Fruit fly (Drosophila melanogaster) whole organism, prepupa: ENCODE results near the gene ppk18.

Experiments
- CG11762 ChIP-seq: fragments of 200-800 bp; sonication (Bioruptor generic); optimal IDR thresholded peaks from 3 replicates; lab custom pipeline; 2016; ENCODE audit warnings: missing biosample characterization, missing genetic modification characterization; ENCODE audit not compliant: insufficient read depth
- CG4318 ChIP-seq: fragments of 200-800 bp; sonication (Bioruptor generic); optimal IDR thresholded peaks from 3 replicates; lab custom pipeline; 2017; ENCODE audit warnings: missing biosample characterization, mild to moderate bottlenecking, missing genetic modification characterization
- CG6792 ChIP-seq: fragments of 200-800 bp; sonication (Bioruptor generic); optimal IDR thresholded peaks from 3 replicates; lab custom pipeline; 2016; ENCODE audit warnings: missing biosample characterization, missing genetic modification characterization
- CG6854 ChIP-seq: fragments of 200-800 bp; sonication (Bioruptor generic); optimal IDR thresholded peaks from 2 replicates; lab custom pipeline; 2017; ENCODE audit warnings: missing biosample characterization, mild to moderate bottlenecking, missing genetic modification characterization
- CG8119 ChIP-seq: fragments of 200-800 bp; sonication (Bioruptor generic); IDR thresholded peaks from 3 replicates; pipeline ENCODE4 v1.3.6; 2022; ENCODE audit warnings: missing biosample characterization, missing genetic modification characterization
- Met ChIP-seq: fragments of 200-800 bp; sonication (Bioruptor generic); optimal IDR thresholded peaks from 3 replicates; lab custom pipeline; 2016; ENCODE audit warnings: missing biosample characterization, missing genetic modification characterization
- Sox14 ChIP-seq: fragments of 200-800 bp; sonication (Bioruptor generic); optimal IDR thresholded peaks from 3 replicates; lab custom pipeline; 2016; ENCODE audit warnings: missing biosample characterization, missing genetic modification characterization
- dac ChIP-seq: fragments of 200-800 bp; sonication (Bioruptor generic); optimal IDR thresholded peaks from 2 replicates; lab custom pipeline; 2017; ENCODE audit warnings: missing biosample characterization, mild to moderate bottlenecking, missing genetic modification characterization
- eg ChIP-seq: fragments of 200-800 bp; sonication (Bioruptor generic); IDR thresholded peaks from 3 replicates; pipeline ENCODE4 v1.3.6; 2022; ENCODE audit warnings: missing biosample characterization, missing genetic modification characterization
- fd85E ChIP-seq: fragments of 200-800 bp; sonication (Bioruptor generic); optimal IDR thresholded peaks from 3 replicates; lab custom pipeline; 2016; ENCODE audit warnings: missing biosample characterization, missing genetic modification characterization

- no peak for TF ChIP-seq CG4318 (GFP tag; lab: Kevin White, UChicago)
- TF ChIP-seq dac (GFP tag; lab: Kevin White, UChicago): no peak
- TF ChIP-seq Sox14 (GFP tag; lab: Kevin White, UChicago): no peak
- no peak for TF ChIP-seq eg (GFP tag; lab: Robert Waterston, UW)
- TF ChIP-seq fd85E (GFP tag; lab: Kevin White, UChicago): no peak
- no peak for TF ChIP-seq CG11762 (GFP tag; lab: Kevin White, UChicago)
- no peak for TF ChIP-seq CG8119 (GFP tag; lab: Robert Waterston, UW)
- TF ChIP-seq Met (GFP tag; lab: Kevin White, UChicago): no peak
- TF ChIP-seq CG6854 (GFP tag; lab: Kevin White, UChicago): no peak
- TF ChIP-seq CG6792: no peak
Observed at dm6 chr2L:9784468-9784867, 13.7 kb upstream of the ppk18 start.
